Worm (Caenorhabditis elegans): ENCODE data around the gene nhr-34.
A peak's percentile ranks its signal among the peaks of the same experiment; 100 is the strongest.

nhr-34 gene

ce11 chrIV:9709887-9710286 lies 34.4 kb upstream of the nhr-34 start, which contains the start of gene nhr-38:
Gene nhr-38, plus strand, starts transcription at chrIV:9710187.
- TF ChIP-seq dsc-1 (tag; optimal IDR thresholded peaks at IDR 0.05) (peak; percentile 0), aha-1 (tag; optimal IDR thresholded peaks at IDR 0.05) (no peak), C04F5.9 (tag; optimal IDR thresholded peaks at IDR 0.05) (no peak)

ce11 chrIV:9709205-9709604 lies 33.7 kb upstream of the nhr-34 start, which contains the start of gene ant-1.3:
Gene ant-1.3, minus strand, starts transcription at chrIV:9709305.
- TF ChIP-seq egl-13 (tag; optimal IDR thresholded peaks at IDR 0.05) (no peak), irx-1 (tag; optimal IDR thresholded peaks at IDR 0.05) (no peak), swsn-7 (tag; optimal IDR thresholded peaks at IDR 0.05) (no peak), nhr-11 (tag; optimal IDR thresholded peaks at IDR 0.05) (no peak)

ce11 chrIV:9706704-9707197 lies 31.3 kb upstream of the nhr-34 start, which contains the start of the genes dcaf-1 and dph-3:
Gene dcaf-1, minus strand, starts transcription at chrIV:9706723.
Gene dph-3, plus strand, starts transcription at chrIV:9707147.
- TF ChIP-seq egl-13 (tag; optimal IDR thresholded peaks at IDR 0.05) (no peak), lir-3 (tag; optimal IDR thresholded peaks at IDR 0.05; ENCODE audit: poor library complexity) (no peak), dpl-1 (GFP tag; optimal IDR thresholded peaks at IDR 0.05) (peak; percentile 34 to 68 (median 51)), fkh-4 (tag; optimal IDR thresholded peaks at IDR 0.05; ENCODE audit: borderline replicate concordance) (no peak), aha-1 (tag; optimal IDR thresholded peaks at IDR 0.05) (no peak), nhr-237 (tag; optimal IDR thresholded peaks at IDR 0.05) (no peak), pag-3 (tag; optimal IDR thresholded peaks at IDR 0.05; ENCODE audit: borderline replicate concordance, insufficient read depth) (no peak), ceh-88 (GFP tag; IDR thresholded peaks at IDR 0.05) (no peak), ceh-90 (tag; optimal IDR thresholded peaks at IDR 0.05) (no peak), aly-2 (tag; optimal IDR thresholded peaks at IDR 0.05) (no peak), elt-2 (tag; optimal IDR thresholded peaks at IDR 0.05) (no peak), elt-3 (tag; optimal IDR thresholded peaks at IDR 0.05) (peak in 1 of 6 experiments; percentile 9), hlh-17 (GFP tag; optimal IDR thresholded peaks at IDR 0.05; ENCODE audit: borderline replicate concordance) (no peak), lin-13 (GFP tag; optimal IDR thresholded peaks at IDR 0.05) (no peak), hlh-4 (tag; optimal IDR thresholded peaks at IDR 0.05) (no peak), mep-1 (tag; optimal IDR thresholded peaks at IDR 0.05) (peak; percentile 73), mab-9 (GFP tag; IDR thresholded peaks at IDR 0.05) (no peak), efl-3 (GFP tag; optimal IDR thresholded peaks at IDR 0.05) (no peak), blmp-1 (tag; optimal IDR thresholded peaks at IDR 0.05) (peak; percentile 55), ztf-11 (tag; optimal IDR thresholded peaks at IDR 0.05) (no peak), vab-15 (tag; optimal IDR thresholded peaks at IDR 0.05) (no peak), zip-4 (GFP tag; optimal IDR thresholded peaks at IDR 0.05) (no peak), nhr-90 (tag; optimal IDR thresholded peaks at IDR 0.05; ENCODE audit: poor library complexity) (peak; percentile 4), ceh-82 (tag; optimal IDR thresholded peaks at IDR 0.05) (peak in 2 of 3 experiments; percentile 23 to 35), pax-3 (tag; optimal IDR thresholded peaks at IDR 0.05) (no peak), C34B4.2 (tag; optimal IDR thresholded peaks at IDR 0.05) (no peak), C16A3.4 (tag; optimal IDR thresholded peaks at IDR 0.05) (peak; percentile 43), ceh-8 (GFP tag; optimal IDR thresholded peaks at IDR 0.05) (no peak), mef-2 (tag; optimal IDR thresholded peaks at IDR 0.05) (no peak), nhr-71 (tag; optimal IDR thresholded peaks at IDR 0.05) (peak; percentile 59), xbp-1 (tag; optimal IDR thresholded peaks at IDR 0.05) (peak; percentile 16), swsn-7 (tag; optimal IDR thresholded peaks at IDR 0.05) (peak; percentile 35), alr-1 (tag; optimal IDR thresholded peaks at IDR 0.05; ENCODE audit: borderline replicate concordance) (no peak), isw-1 (GFP tag; IDR thresholded peaks at IDR 0.05) (peak; percentile 17; the same call in 1 of the 2 replicates), efl-1 (optimal IDR thresholded peaks at IDR 0.05) (peak; percentile 42 to 55), efl-1 (GFP tag; optimal IDR thresholded peaks at IDR 0.05 in 1 of 2) (peak; percentile 55 to 89), fos-1 (tag; optimal IDR thresholded peaks at IDR 0.05) (no peak), fkh-8 (tag; optimal IDR thresholded peaks at IDR 0.05) (no peak), rnt-1 (tag; optimal IDR thresholded peaks at IDR 0.05) (no peak), fkh-10 (GFP tag; optimal IDR thresholded peaks at IDR 0.05) (no peak), ets-5 (GFP tag; IDR thresholded peaks at IDR 0.05) (no peak), nhr-85 (tag) (no peak), lin-35 (GFP tag; optimal IDR thresholded peaks at IDR 0.05) (peak; percentile 50 to 65)
